Worm (Caenorhabditis elegans) whole organism, L4 larva: ENCODE results near the gene C24B9.3.
A peak's percentile ranks its signal among the peaks of the same experiment; 100 is the strongest.

Experiments
- D1046.2 ChIP-seq: fragments of 200-800 bp; sonication (Bioruptor generic); IDR thresholded peaks from 2 replicates; pipeline ENCODE4 v1.3.6; 2022; ENCODE audit warnings: missing genetic modification characterization, missing compliant biosample characterization
- Y48G9A.11 ChIP-seq: fragments of 200-800 bp; sonication (Bioruptor generic); IDR thresholded peaks from 2 replicates; pipeline ENCODE4 v1.3.6; 2022; ENCODE audit warnings: missing genetic modification reagents, missing genetic modification characterization, missing compliant biosample characterization
- Y5F2A.4 ChIP-seq: fragments of 200-800 bp; sonication (Bioruptor generic); optimal IDR thresholded peaks from 2 replicates; lab custom pipeline; 2018; ENCODE audit warnings: mild to moderate bottlenecking, missing genetic modification characterization, missing compliant biosample characterization
- ZK337.2 ChIP-seq: fragments of 200-800 bp; sonication (Bioruptor generic); IDR thresholded peaks from 2 replicates; pipeline ENCODE4 v1.3.6; 2022; ENCODE audit warnings: missing genetic modification reagents, missing genetic modification characterization, missing compliant biosample characterization
- ZK546.5 ChIP-seq, 2 experiments: sonication (generic microtip); optimal IDR thresholded peaks; 2 replicates each; lab custom pipeline; 2017; ENCODE audit warnings: missing biosample characterization in 2 of 2, missing genetic modification characterization in 2 of 2
- aly-2 ChIP-seq: sonication (generic microtip); optimal IDR thresholded peaks from 2 replicates; lab custom pipeline; 2018; ENCODE audit warnings: missing biosample characterization, missing genetic modification characterization
- arid-1 ChIP-seq: fragments of 200-800 bp; sonication (Bioruptor generic); conservative IDR thresholded peaks from 2 replicates; pipeline ENCODE4 v1.3.6; 2022; ENCODE audit warnings: missing genetic modification reagents, missing genetic modification characterization, missing compliant biosample characterization
- ceh-20 ChIP-seq: fragments of 200-800 bp; sonication (Bioruptor generic); IDR thresholded peaks from 2 replicates; pipeline ENCODE4 v1.3.6; 2022; ENCODE audit warnings: missing genetic modification reagents, missing genetic modification characterization, missing compliant biosample characterization
- ceh-28 ChIP-seq: fragments of 150-350 bp; optimal IDR thresholded peaks from 2 replicates; lab custom pipeline; 2014; ENCODE audit warnings: missing biosample characterization, missing genetic modification reagents, missing genetic modification characterization
- ceh-32 ChIP-seq: sonication (generic microtip); optimal IDR thresholded peaks from 2 replicates; lab custom pipeline; 2016; ENCODE audit warnings: mild to moderate bottlenecking, missing genetic modification characterization, missing compliant biosample characterization; ENCODE audit not compliant: poor library complexity
- ceh-44 ChIP-seq: fragments of 200-800 bp; sonication (Bioruptor generic); IDR thresholded peaks from 2 replicates; pipeline ENCODE4 v1.3.6; 2022; ENCODE audit warnings: missing genetic modification reagents, missing genetic modification characterization, missing compliant biosample characterization
- ceh-82 ChIP-seq: sonication (generic microtip); optimal IDR thresholded peaks from 2 replicates; lab custom pipeline; 2017; ENCODE audit warnings: missing biosample characterization, missing genetic modification characterization
- cey-2 ChIP-seq: sonication (generic microtip); optimal IDR thresholded peaks from 3 replicates; lab custom pipeline; 2017; ENCODE audit warnings: missing genetic modification characterization, mild to moderate bottlenecking, missing compliant biosample characterization, antibody characterized with exemption, borderline replicate concordance; ENCODE audit not compliant: insufficient read depth
- daf-16 ChIP-seq, 3 experiments: sonication (generic microtip); optimal IDR thresholded peaks; 2 replicates each; lab custom pipeline; 2016 to 2017; ENCODE audit warnings: missing genetic modification characterization in 3 of 3, missing genetic modification reagents in 3 of 3, mild to moderate bottlenecking in 2 of 3, missing compliant biosample characterization in 2 of 3, missing biosample characterization in 1 of 3, moderate library complexity in 1 of 3
- daf-19 ChIP-seq: fragments of 200-800 bp; sonication (Bioruptor generic); conservative IDR thresholded peaks from 2 replicates; pipeline ENCODE4 v1.3.6; 2022; ENCODE audit warnings: missing genetic modification characterization, missing compliant biosample characterization
- dve-1 ChIP-seq: sonication (generic microtip); optimal IDR thresholded peaks from 2 replicates; lab custom pipeline; 2017; ENCODE audit warnings: antibody characterized with exemption, mild to moderate bottlenecking, missing genetic modification characterization, missing compliant biosample characterization; ENCODE audit not compliant: insufficient read depth
- fkh-10 ChIP-seq: fragments of 150-350 bp; optimal IDR thresholded peaks from 2 replicates; lab custom pipeline; 2014; ENCODE audit warnings: missing biosample characterization, missing genetic modification reagents, missing genetic modification characterization
- fos-1 ChIP-seq: fragments of 150-350 bp; optimal IDR thresholded peaks from 2 replicates; lab custom pipeline; 2014; ENCODE audit warnings: missing biosample characterization, missing genetic modification characterization
- gei-8 ChIP-seq: fragments of 200-800 bp; sonication (Bioruptor generic); optimal IDR thresholded peaks from 2 replicates; lab custom pipeline; 2018; ENCODE audit warnings: mild to moderate bottlenecking, missing genetic modification characterization, missing compliant biosample characterization
- hlh-11 ChIP-seq: fragments of 200-800 bp; sonication (Bioruptor generic); optimal IDR thresholded peaks from 2 replicates; lab custom pipeline; 2018; ENCODE audit warnings: mild to moderate bottlenecking, missing genetic modification characterization, missing compliant biosample characterization
- lin-1 ChIP-seq: fragments of 200-800 bp; sonication (Bioruptor generic); IDR thresholded peaks from 2 replicates; pipeline ENCODE4 v1.3.6; 2022; ENCODE audit warnings: missing genetic modification reagents, missing genetic modification characterization, missing compliant biosample characterization
- lin-13 ChIP-seq: fragments of 150-350 bp; optimal IDR thresholded peaks from 2 replicates; lab custom pipeline; 2014; ENCODE audit warnings: missing biosample characterization, missing genetic modification reagents, missing genetic modification characterization
- lin-15B ChIP-seq: fragments of 150-350 bp; sonication (generic microtip); optimal IDR thresholded peaks from 3 replicates; lab custom pipeline; 2014; ENCODE audit warnings: missing biosample characterization, missing genetic modification characterization
- lin-29 ChIP-seq: fragments of 200-800 bp; sonication (Bioruptor generic); IDR thresholded peaks from 2 replicates; pipeline ENCODE4 v1.3.6; 2022; ENCODE audit warnings: missing genetic modification reagents, missing genetic modification characterization, missing compliant biosample characterization
- lin-38 ChIP-seq: fragments of 200-800 bp; sonication (Bioruptor generic); IDR thresholded peaks from 2 replicates; pipeline ENCODE4 v1.3.6; 2022; ENCODE audit warnings: missing genetic modification reagents, missing genetic modification characterization, missing compliant biosample characterization
- lin-39 ChIP-seq: fragments of 150-350 bp; optimal IDR thresholded peaks from 2 replicates; lab custom pipeline; 2014; ENCODE audit warnings: missing biosample characterization, missing genetic modification reagents, missing genetic modification characterization
- lir-3 ChIP-seq: sonication (generic microtip); optimal IDR thresholded peaks from 2 replicates; lab custom pipeline; 2016; ENCODE audit warnings: mild to moderate bottlenecking, missing genetic modification characterization, missing compliant biosample characterization
- lsy-2 ChIP-seq, 2 experiments: fragments of 150-350 bp in 1 of 2; sonication (generic microtip) in 1 of 2; optimal IDR thresholded peaks; 2 replicates each; lab custom pipeline; 2014 to 2017; ENCODE audit warnings: missing biosample characterization in 2 of 2, missing genetic modification characterization in 2 of 2
- mdl-1 ChIP-seq, 2 experiments: fragments of 150-350 bp in 1 of 2; sonication (generic microtip) in 1 of 2; optimal IDR thresholded peaks; 2 replicates each; lab custom pipeline; 2014 to 2017; ENCODE audit warnings: missing biosample characterization in 2 of 2, missing genetic modification characterization in 2 of 2
- mdt-29 ChIP-seq: fragments of 200-800 bp; sonication (Bioruptor generic); IDR thresholded peaks from 2 replicates; pipeline ENCODE4 v1.3.6; 2022; ENCODE audit warnings: missing genetic modification reagents, missing genetic modification characterization, missing compliant biosample characterization
- mep-1 ChIP-seq: fragments of 150-350 bp; sonication (generic microtip); optimal IDR thresholded peaks from 3 replicates; lab custom pipeline; 2014; ENCODE audit warnings: missing biosample characterization, missing genetic modification characterization
- mes-2 ChIP-seq: sonication (generic microtip); optimal IDR thresholded peaks from 2 replicates; lab custom pipeline; 2016; ENCODE audit warnings: missing genotype, mild to moderate bottlenecking, missing genetic modification characterization, missing compliant biosample characterization; ENCODE audit not compliant: poor library complexity, severe bottlenecking
- mxl-3 ChIP-seq: fragments of 200-800 bp; sonication (Bioruptor generic); optimal IDR thresholded peaks from 2 replicates; lab custom pipeline; 2018; ENCODE audit warnings: mild to moderate bottlenecking, missing genetic modification characterization, missing compliant biosample characterization
- nhr-10 ChIP-seq: fragments of 150-350 bp; optimal IDR thresholded peaks from 2 replicates; lab custom pipeline; 2014; ENCODE audit warnings: missing biosample characterization, missing genetic modification characterization
- nhr-11 ChIP-seq: fragments of 150-350 bp; optimal IDR thresholded peaks from 2 replicates; lab custom pipeline; 2014; ENCODE audit warnings: missing biosample characterization, missing genetic modification characterization
- nhr-111 ChIP-seq: fragments of 200-800 bp; sonication (Bioruptor generic); optimal IDR thresholded peaks from 2 replicates; lab custom pipeline; 2018; ENCODE audit warnings: mild to moderate bottlenecking, missing genetic modification characterization, missing compliant biosample characterization
- nhr-28 ChIP-seq: fragments of 150-350 bp; optimal IDR thresholded peaks from 2 replicates; lab custom pipeline; 2014; ENCODE audit warnings: missing biosample characterization, missing genetic modification characterization
- nhr-48 ChIP-seq: sonication (generic microtip); optimal IDR thresholded peaks from 2 replicates; lab custom pipeline; 2016; ENCODE audit warnings: mild to moderate bottlenecking, missing genetic modification characterization, missing compliant biosample characterization
- nhr-76 ChIP-seq: fragments of 150-350 bp; optimal IDR thresholded peaks from 2 replicates; lab custom pipeline; 2014; ENCODE audit warnings: missing biosample characterization, missing genetic modification characterization
- pqm-1 ChIP-seq: sonication (generic microtip); optimal IDR thresholded peaks from 2 replicates; lab custom pipeline; 2017; ENCODE audit warnings: missing biosample characterization, missing genetic modification characterization
- rbr-2 ChIP-seq: sonication (generic microtip); optimal IDR thresholded peaks from 2 replicates; lab custom pipeline; 2016; ENCODE audit warnings: missing genotype, missing genetic modification characterization, missing compliant biosample characterization
- snpc-1.2 ChIP-seq: fragments of 200-800 bp; sonication (Bioruptor generic); IDR thresholded peaks from 2 replicates; pipeline ENCODE4 v1.3.6; 2022; ENCODE audit warnings: missing genetic modification reagents, missing genetic modification characterization, missing compliant biosample characterization
- unc-39 ChIP-seq: sonication (generic microtip); optimal IDR thresholded peaks from 2 replicates; lab custom pipeline; 2017; ENCODE audit warnings: missing biosample characterization, missing genetic modification characterization
- unc-62 ChIP-seq, 3 experiments: fragments of 150-350 bp in 1 of 3; sonication (generic microtip); optimal IDR thresholded peaks in 2 of 3; peaks in 1 of 3; 1 replicate in 1 of 3; 2 replicates in 2 of 3; lab custom pipeline; 2014 to 2017; ENCODE audit warnings: missing biosample characterization in 3 of 3, missing genetic modification characterization in 3 of 3, missing genetic modification reagents in 3 of 3, missing genotype in 1 of 3
- zag-1 ChIP-seq: fragments of 150-350 bp; optimal IDR thresholded peaks from 2 replicates; lab custom pipeline; 2014; ENCODE audit warnings: missing biosample characterization, missing genetic modification characterization
- zfp-2 ChIP-seq: sonication (generic microtip); optimal IDR thresholded peaks from 2 replicates; lab custom pipeline; 2016; ENCODE audit warnings: mild to moderate bottlenecking, missing genetic modification characterization, missing compliant biosample characterization
- zfp-3 ChIP-seq: fragments of 200-800 bp; sonication (Bioruptor generic); conservative IDR thresholded peaks from 2 replicates; pipeline ENCODE4 v1.3.6; 2022; ENCODE audit warnings: missing genetic modification reagents, missing genetic modification characterization, missing compliant biosample characterization
- zip-11 ChIP-seq: fragments of 200-800 bp; sonication (Bioruptor generic); IDR thresholded peaks from 2 replicates; pipeline ENCODE4 v1.3.6; 2022; ENCODE audit warnings: missing genetic modification characterization, missing compliant biosample characterization
- zip-2 ChIP-seq: fragments of 150-350 bp; optimal IDR thresholded peaks from 2 replicates; lab custom pipeline; 2014; ENCODE audit warnings: missing biosample characterization, missing genetic modification characterization

C24B9.3 gene

DNA sequence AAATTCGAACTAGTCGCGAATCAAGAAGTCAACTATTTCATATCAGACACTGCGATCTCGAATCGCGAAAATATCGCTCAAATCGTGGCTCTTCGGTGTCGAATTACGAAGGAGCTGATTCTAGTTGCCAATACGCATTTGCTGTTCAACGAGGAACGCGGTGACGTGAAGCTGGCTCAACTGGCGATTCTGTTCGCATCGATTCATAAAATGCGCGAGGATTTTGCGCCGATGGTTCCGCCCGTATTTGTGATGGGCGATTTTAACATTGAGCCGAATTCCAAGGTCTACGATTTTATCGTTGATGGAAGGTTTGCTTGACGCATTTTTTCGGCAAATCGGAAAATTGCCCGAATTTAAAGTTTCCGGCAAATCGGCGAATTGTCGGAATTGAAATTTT is 50.9 kb downstream of the C24B9.3 start:
- TF ChIP-seq unc-62 (GFP tag; optimal IDR thresholded peaks at IDR 0.05 in 1 of 2; lab: Kevin White, UChicago) (peak in 1 of 2 experiments; percentile 93), unc-62 (tag; optimal IDR thresholded peaks at IDR 0.05; lab: Kevin White, UChicago) (no peak), nhr-111 (no peak), lin-1 (GFP tag; lab: Robert Waterston, UW) (no peak), dve-1 (no peak), daf-19 (no peak), aly-2 (tag; lab: Kevin White, UChicago) (no peak), hlh-11 (tag; lab: Kevin White, UChicago) (no peak), mep-1 (tag; lab: Kevin White, UChicago) (no peak)

ce11 chrV:2657682-2658081 is 53.7 kb downstream of the C24B9.3 start:
- TF ChIP-seq lin-39 (tag; lab: Kevin White, UChicago) (no peak), hlh-11 (tag; lab: Kevin White, UChicago) (peak; percentile 13), mxl-3 (GFP tag; lab: Kevin White, UChicago) (no peak), Y48G9A.11 (GFP tag; lab: Robert Waterston, UW) (no peak), nhr-11 (no peak), ceh-32 (tag; lab: Kevin White, UChicago) (no peak), zfp-3 (GFP tag; lab: Robert Waterston, UW) (no peak), fos-1 (tag; lab: Kevin White, UChicago) (no peak), mdt-29 (GFP tag; lab: Robert Waterston, UW) (no peak), zfp-2 (tag; lab: Kevin White, UChicago) (no peak), zag-1 (no peak), arid-1 (GFP tag; lab: Robert Waterston, UW) (no peak), snpc-1.2 (GFP tag; lab: Robert Waterston, UW) (no peak), nhr-48 (tag; lab: Kevin White, UChicago) (no peak), lin-38 (GFP tag; lab: Robert Waterston, UW) (peak; percentile 90), mep-1 (tag; lab: Kevin White, UChicago) (peak; percentile 36), nhr-76 (tag; lab: Kevin White, UChicago) (no peak), dve-1 (peak; percentile 51), zip-2 (tag; lab: Kevin White, UChicago) (no peak), ZK337.2 (GFP tag; lab: Robert Waterston, UW) (no peak), lsy-2 (tag; optimal IDR thresholded peaks at IDR 0.05; lab: Kevin White, UChicago) (peak in 1 of 2 experiments; percentile 54), ceh-20 (GFP tag; lab: Robert Waterston, UW) (no peak), daf-16 (GFP tag; optimal IDR thresholded peaks at IDR 0.05; lab: Kevin White, UChicago) (no peak), daf-16 (tag; optimal IDR thresholded peaks at IDR 0.05; lab: Kevin White, UChicago) (peak; percentile 66), ceh-28 (no peak), mes-2 (tag; lab: Kevin White, UChicago) (peak; percentile 27), fkh-10 (no peak), pqm-1 (tag; lab: Kevin White, UChicago) (peak; percentile 9), ceh-82 (no peak), cey-2 (no peak), D1046.2 (GFP tag; lab: Robert Waterston, UW) (no peak), lir-3 (tag; lab: Kevin White, UChicago) (no peak), rbr-2 (no peak), lin-13 (no peak), lin-29 (GFP tag; lab: Robert Waterston, UW) (no peak), nhr-10 (tag; lab: Kevin White, UChicago) (no peak), gei-8 (GFP tag; lab: Kevin White, UChicago) (no peak), unc-39 (tag; lab: Kevin White, UChicago) (no peak), lin-15B (tag; lab: Kevin White, UChicago) (no peak), aly-2 (tag; lab: Kevin White, UChicago) (no peak), mdl-1 (tag; optimal IDR thresholded peaks at IDR 0.05; lab: Kevin White, UChicago) (no peak), Y5F2A.4 (GFP tag; lab: Kevin White, UChicago) (no peak), ZK546.5 (tag; optimal IDR thresholded peaks at IDR 0.05; lab: Kevin White, UChicago) (no peak), ceh-44 (GFP tag; lab: Robert Waterston, UW) (no peak), lin-1 (GFP tag; lab: Robert Waterston, UW) (no peak), nhr-28 (tag; lab: Kevin White, UChicago) (peak; percentile 18), zip-11 (GFP tag; lab: Robert Waterston, UW) (no peak)
